Worm (Caenorhabditis elegans) whole organism, L1 larva: ENCODE measurements around the gene T07A5.1.

Experiments
- C04F5.9 ChIP-seq: sonication (generic microtip); optimal IDR thresholded peaks from 2 replicates; lab custom pipeline; 2016; ENCODE audit warnings: missing genetic modification characterization, missing compliant biosample characterization
- aha-1 ChIP-seq: fragments of 150-350 bp; optimal IDR thresholded peaks from 2 replicates; lab custom pipeline; 2014; ENCODE audit warnings: missing biosample characterization, missing genetic modification characterization
- ama-1 ChIP-seq: fragments of 150-350 bp; optimal IDR thresholded peaks from 2 replicates; lab custom pipeline; 2014
- blmp-1 ChIP-seq: fragments of 150-350 bp; optimal IDR thresholded peaks from 2 replicates; lab custom pipeline; 2014; ENCODE audit warnings: missing biosample characterization, missing genetic modification characterization
- ceh-63 ChIP-seq: fragments of 200-800 bp; sonication (Bioruptor generic); optimal IDR thresholded peaks from 2 replicates; lab custom pipeline; 2018; ENCODE audit warnings: mild to moderate bottlenecking, missing genetic modification characterization, missing compliant biosample characterization
- ceh-8 ChIP-seq: fragments of 200-800 bp; sonication (Bioruptor generic); optimal IDR thresholded peaks from 2 replicates; lab custom pipeline; 2018; ENCODE audit warnings: mild to moderate bottlenecking, missing genetic modification characterization, moderate library complexity, missing compliant biosample characterization
- ces-1 ChIP-seq: fragments of 150-350 bp; optimal IDR thresholded peaks from 2 replicates; lab custom pipeline; 2014; ENCODE audit warnings: missing biosample characterization, missing genetic modification reagents, missing genetic modification characterization
- dpl-1 ChIP-seq, 3 experiments: fragments of 150-350 bp in 2 of 3; sonication (generic microtip) in 1 of 3; optimal IDR thresholded peaks; 2 replicates each; lab custom pipeline; 2014 to 2017; ENCODE audit warnings: missing biosample characterization in 3 of 3, missing genetic modification characterization in 3 of 3, missing genetic modification reagents in 3 of 3
- dsc-1 ChIP-seq: sonication (generic microtip); optimal IDR thresholded peaks from 2 replicates; lab custom pipeline; 2016; ENCODE audit warnings: mild to moderate bottlenecking, missing genetic modification characterization, missing compliant biosample characterization
- efl-1 ChIP-seq, 4 experiments: fragments of 150-350 bp; optimal IDR thresholded peaks in 3 of 4; peaks in 1 of 4; 1 replicate in 1 of 4; 2 replicates in 3 of 4; lab custom pipeline; 2014; ENCODE audit warnings: missing biosample characterization in 2 of 4, missing genetic modification characterization in 2 of 4, missing genetic modification reagents in 2 of 4
- egl-27 ChIP-seq, 2 experiments: fragments of 150-350 bp in 1 of 2; sonication (generic microtip); optimal IDR thresholded peaks; 3 replicates each; lab custom pipeline; 2017 to 2018; ENCODE audit warnings: missing biosample characterization in 2 of 2, missing genetic modification characterization in 2 of 2, missing genetic modification reagents in 2 of 2
- elt-2 ChIP-seq: sonication (generic microtip); optimal IDR thresholded peaks from 2 replicates; lab custom pipeline; 2016; ENCODE audit warnings: missing genetic modification characterization, mild to moderate bottlenecking, inconsistent platforms, missing compliant biosample characterization, missing genetic modification reagents
- elt-3 ChIP-seq, 6 experiments: fragments of 150-350 bp in 1 of 6; sonication (generic microtip); optimal IDR thresholded peaks; 2 replicates each; lab custom pipeline; 2017 to 2018; ENCODE audit warnings: missing biosample characterization in 6 of 6, missing genetic modification characterization in 6 of 6, inconsistent platforms in 1 of 6
- ets-5 ChIP-seq: fragments of 200-800 bp; sonication (Bioruptor generic); IDR thresholded peaks from 2 replicates; pipeline ENCODE4 v1.3.6; 2022; ENCODE audit warnings: missing genetic modification characterization, missing compliant biosample characterization
- fkh-4 ChIP-seq: sonication (generic microtip); optimal IDR thresholded peaks from 2 replicates; lab custom pipeline; 2016; ENCODE audit warnings: missing compliant biosample characterization, missing genetic modification characterization, borderline replicate concordance
- grh-1 ChIP-seq: fragments of 200-800 bp; sonication (Bioruptor generic); IDR thresholded peaks from 2 replicates; pipeline ENCODE4 v1.3.6; 2022; ENCODE audit warnings: missing genetic modification reagents, missing genetic modification characterization, missing compliant biosample characterization
- irx-1 ChIP-seq: sonication (generic microtip); optimal IDR thresholded peaks from 2 replicates; lab custom pipeline; 2016; ENCODE audit warnings: missing genetic modification characterization, missing compliant biosample characterization
- isw-1 ChIP-seq: fragments of 200-800 bp; sonication (Bioruptor generic); IDR thresholded peaks from 2 replicates; pipeline ENCODE4 v1.3.6; 2022; ENCODE audit warnings: missing genetic modification characterization, missing compliant biosample characterization
- jun-1 ChIP-seq: fragments of 150-350 bp; optimal IDR thresholded peaks from 2 replicates; lab custom pipeline; 2014; ENCODE audit warnings: missing biosample characterization, missing genetic modification reagents, missing genetic modification characterization
- lin-14 ChIP-seq: fragments of 200-800 bp; sonication (Bioruptor generic); optimal IDR thresholded peaks from 2 replicates; lab custom pipeline; 2018; ENCODE audit warnings: mild to moderate bottlenecking, missing genetic modification characterization, moderate library complexity, missing compliant biosample characterization
- lin-15B ChIP-seq: fragments of 150-350 bp; sonication (generic microtip); optimal IDR thresholded peaks from 3 replicates; lab custom pipeline; 2014; ENCODE audit warnings: missing biosample characterization, missing genetic modification characterization
- lin-35 ChIP-seq, 2 experiments: fragments of 150-350 bp; optimal IDR thresholded peaks; 2 replicates each; lab custom pipeline; 2014; ENCODE audit warnings: missing biosample characterization in 2 of 2, missing genetic modification characterization in 2 of 2, missing genetic modification reagents in 2 of 2
- lsy-2 ChIP-seq, 2 experiments: fragments of 150-350 bp; optimal IDR thresholded peaks; 2 replicates each; lab custom pipeline; 2014; ENCODE audit warnings: missing biosample characterization in 2 of 2, missing genetic modification characterization in 2 of 2
- mdl-1 ChIP-seq, 2 experiments: fragments of 150-350 bp; optimal IDR thresholded peaks; 2 replicates each; lab custom pipeline; 2014 to 2017; ENCODE audit warnings: missing biosample characterization in 2 of 2, missing genetic modification characterization in 2 of 2, inconsistent platforms in 1 of 2
- nhr-11 ChIP-seq: fragments of 150-350 bp; optimal IDR thresholded peaks from 2 replicates; lab custom pipeline; 2014; ENCODE audit warnings: missing biosample characterization, missing genetic modification characterization
- nhr-19 ChIP-seq: fragments of 200-800 bp; sonication (Bioruptor generic); conservative IDR thresholded peaks from 2 replicates; pipeline ENCODE4 v1.3.6; 2022; ENCODE audit warnings: missing genetic modification characterization, missing compliant biosample characterization
- nhr-47 ChIP-seq: sonication (generic microtip); optimal IDR thresholded peaks from 2 replicates; lab custom pipeline; 2016; ENCODE audit warnings: mild to moderate bottlenecking, missing genetic modification characterization, moderate library complexity, missing compliant biosample characterization
- nhr-76 ChIP-seq: sonication (generic microtip); optimal IDR thresholded peaks from 2 replicates; lab custom pipeline; 2017; ENCODE audit warnings: missing biosample characterization, missing genetic modification characterization
- nhr-85 ChIP-seq: sonication (generic microtip); peaks from one replicate; lab custom pipeline; 2016; ENCODE audit warnings: missing genetic modification characterization, inconsistent platforms, missing compliant biosample characterization
- nhr-90 ChIP-seq: sonication (generic microtip); optimal IDR thresholded peaks from 2 replicates; lab custom pipeline; 2016; ENCODE audit warnings: mild to moderate bottlenecking, missing genetic modification characterization, missing compliant biosample characterization; ENCODE audit not compliant: poor library complexity
- skn-1 ChIP-seq: fragments of 150-350 bp; optimal IDR thresholded peaks from 2 replicates; lab custom pipeline; 2014; ENCODE audit warnings: missing biosample characterization, missing genetic modification characterization
- sptf-1 ChIP-seq: fragments of 150-350 bp; optimal IDR thresholded peaks from 2 replicates; lab custom pipeline; 2014; ENCODE audit warnings: missing biosample characterization, missing genetic modification characterization
- swsn-7 ChIP-seq: sonication (generic microtip); optimal IDR thresholded peaks from 2 replicates; lab custom pipeline; 2016; ENCODE audit warnings: missing genetic modification characterization, missing compliant biosample characterization
- unc-130 ChIP-seq: fragments of 150-350 bp; optimal IDR thresholded peaks from 2 replicates; lab custom pipeline; 2017; ENCODE audit warnings: missing biosample characterization, missing genetic modification characterization, inconsistent platforms
- unc-30 ChIP-seq: sonication (generic microtip); optimal IDR thresholded peaks from 2 replicates; lab custom pipeline; 2017; ENCODE audit warnings: missing biosample characterization, missing genetic modification characterization
- unc-86 ChIP-seq: sonication (generic microtip); optimal IDR thresholded peaks from 2 replicates; lab custom pipeline; 2016; ENCODE audit warnings: missing genetic modification characterization, missing compliant biosample characterization
- zag-1 ChIP-seq: fragments of 150-350 bp; optimal IDR thresholded peaks from 2 replicates; lab custom pipeline; 2014; ENCODE audit warnings: missing biosample characterization, missing genetic modification characterization

Gene T07A5.1

ce11 chrIII:10311016-10311415, 5.0 kb upstream of the T07A5.1 start, which contains the start of gene T07A5.7:
Gene T07A5.7 (minus strand): TSS chrIII:10311116.
- TF ChIP-seq aha-1 (tag; lab: Kevin White, UChicago) (no peak), isw-1 (GFP tag; lab: Robert Waterston, UW) (no peak), lin-14 (no peak), efl-1 (optimal IDR thresholded peaks at IDR 0.05; lab: Kevin White, UChicago) (no peak), efl-1 (GFP tag; optimal IDR thresholded peaks at IDR 0.05 in 1 of 2; lab: Kevin White, UChicago) (peak in 1 of 2 experiments; percentile 59), grh-1 (no peak)

DNA sequence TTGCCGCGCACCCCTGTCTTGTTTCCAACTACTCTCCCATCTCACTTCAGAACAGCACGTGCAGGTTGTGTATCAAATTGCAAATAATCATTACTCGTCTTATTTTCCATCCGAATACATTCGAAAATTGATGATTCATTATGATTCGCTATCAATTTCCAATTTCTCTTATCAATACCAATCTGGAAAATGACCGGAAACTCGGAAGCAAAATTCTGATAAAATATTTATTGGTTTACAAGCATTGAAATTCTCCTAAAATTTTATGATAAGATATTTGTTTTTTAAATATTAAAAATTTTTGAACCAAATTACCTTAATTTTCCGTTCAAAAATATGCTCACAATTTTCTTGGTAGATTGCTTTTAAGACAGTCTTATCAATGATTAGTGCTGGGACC, 702 bp downstream of the T07A5.1 start:
- no peak for TF ChIP-seq sptf-1
- no peak for TF ChIP-seq nhr-76
- no peak for TF ChIP-seq efl-1 (optimal IDR thresholded peaks at IDR 0.05; lab: Kevin White, UChicago)
- TF ChIP-seq efl-1 (GFP tag; optimal IDR thresholded peaks at IDR 0.05 in 1 of 2; lab: Kevin White, UChicago), result peak in 1 of 2 experiments; percentile 18
- no peak for TF ChIP-seq dsc-1
- TF ChIP-seq nhr-11 (tag; lab: Kevin White, UChicago), result no peak
- no peak for TF ChIP-seq blmp-1 (tag; lab: Kevin White, UChicago)
- peak; percentile 76 for TF ChIP-seq elt-2 (tag; lab: Kevin White, UChicago)
- TF ChIP-seq jun-1 (tag; lab: Kevin White, UChicago), result no peak
- TF ChIP-seq, all 84 proteins: peak for 2

ce11 chrIII:10300078-10300477, 5.9 kb downstream of the T07A5.1 start, which contains the start of gene vglu-3:
Gene vglu-3 (plus strand): TSS chrIII:10300378.
- TF ChIP-seq nhr-19 (GFP tag; lab: Robert Waterston, UW) (no peak), fkh-4 (tag; lab: Kevin White, UChicago) (no peak), skn-1 (tag; lab: Kevin White, UChicago) (no peak), unc-30 (no peak), unc-130 (tag; lab: Kevin White, UChicago) (no peak), jun-1 (tag; lab: Kevin White, UChicago) (no peak), ceh-63 (GFP tag; lab: Kevin White, UChicago) (no peak), lsy-2 (tag; optimal IDR thresholded peaks at IDR 0.05; lab: Kevin White, UChicago) (no peak), nhr-76 (no peak), C04F5.9 (tag; lab: Kevin White, UChicago) (no peak), ceh-8 (no peak), efl-1 (optimal IDR thresholded peaks at IDR 0.05; lab: Kevin White, UChicago) (no peak), efl-1 (GFP tag; optimal IDR thresholded peaks at IDR 0.05 in 1 of 2; lab: Kevin White, UChicago) (no peak), nhr-90 (tag; lab: Kevin White, UChicago) (no peak), unc-86 (tag; lab: Kevin White, UChicago) (no peak), egl-27 (tag; optimal IDR thresholded peaks at IDR 0.05; lab: Kevin White, UChicago) (no peak), lin-15B (tag; lab: Kevin White, UChicago) (no peak), grh-1 (no peak), zag-1 (tag; lab: Kevin White, UChicago) (no peak), ama-1 (no peak)

- TF ChIP-seq elt-3 (tag; optimal IDR thresholded peaks at IDR 0.05; lab: Kevin White, UChicago) (peak in 1 of 6 experiments; percentile 5), nhr-85 (tag; lab: Kevin White, UChicago) (peak; percentile 67), dpl-1 (GFP tag; optimal IDR thresholded peaks at IDR 0.05; lab: Kevin White, UChicago) (no peak)
These were observed 9.1 kb downstream of the T07A5.1 start for ce11 chrIII:10296904-10297303.

ce11 chrIII:10294837-10295236, 11.2 kb downstream of the T07A5.1 start, which contains the start of gene vglu-2:
Gene vglu-2 (plus strand): TSS chrIII:10295137.
- TF ChIP-seq elt-3 (tag; optimal IDR thresholded peaks at IDR 0.05; lab: Kevin White, UChicago), result no peak
- TF ChIP-seq ets-5 (GFP tag; lab: Robert Waterston, UW), result no peak
- TF ChIP-seq, all 84 proteins: peak for 0

- TF ChIP-seq isw-1 (GFP tag; lab: Robert Waterston, UW) (no peak), irx-1 (no peak), unc-130 (tag; lab: Kevin White, UChicago) (no peak), lin-35 (GFP tag; optimal IDR thresholded peaks at IDR 0.05; lab: Kevin White, UChicago) (no peak), ces-1 (GFP tag; lab: Kevin White, UChicago) (no peak), nhr-11 (tag; lab: Kevin White, UChicago) (no peak), nhr-47 (tag; lab: Kevin White, UChicago) (no peak), aha-1 (tag; lab: Kevin White, UChicago) (no peak), ceh-8 (no peak), swsn-7 (no peak), mdl-1 (tag; optimal IDR thresholded peaks at IDR 0.05; lab: Kevin White, UChicago) (no peak)
- TF ChIP-seq, all 84 proteins: peak for 0
These were observed 12.1 kb downstream of the T07A5.1 start for ce11 chrIII:10293946-10294345.
